Fruit fly (Drosophila melanogaster): ENCODE data around the gene CG12011.

dm6 chr3L:1688161-1688560, 6.3 kb upstream of the CG12011 start:
- TF ChIP-seq CG8478 (optimal IDR thresholded peaks at IDR 0.05) (no peak), CTCF (optimal IDR thresholded peaks at IDR 0.05) (no peak)

Measured in S2 (cell line).